Worm (Caenorhabditis elegans): Measurements from ENCODE around the gene F48E3.2.

DNA sequence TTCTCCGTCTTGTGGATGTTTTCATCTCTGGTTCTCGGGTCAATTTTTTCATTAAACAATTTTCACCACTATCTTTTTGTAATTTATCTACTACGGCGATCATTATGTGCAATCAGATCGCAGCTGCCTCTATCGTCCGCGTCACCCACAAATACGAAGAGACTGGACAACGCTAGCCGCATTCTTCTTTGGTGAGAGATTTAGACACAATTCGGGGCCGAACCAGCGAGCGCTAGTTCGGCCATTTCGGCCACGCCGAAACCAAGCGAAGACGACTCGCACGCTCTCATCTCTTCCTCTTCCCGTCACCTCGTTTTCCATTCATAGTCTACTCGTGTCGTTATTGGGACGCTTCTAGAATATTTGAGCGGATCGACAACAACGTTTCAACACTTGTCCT, 7.2 kb downstream of the F48E3.2 start, which contains the start of gene gly-12:
- no peak for TF ChIP-seq tbx-2 (tag; optimal IDR thresholded peaks at IDR 0.05)
- no peak for TF ChIP-seq egl-27 (tag; optimal IDR thresholded peaks at IDR 0.05)

Data from whole organism, L3 larva.